Worm (Caenorhabditis elegans): Measurements from ENCODE around the gene C06E1.11.

ce11 chrIII:8570289-8570688 lies 46.2 kb downstream of the C06E1.11 start:
- TF ChIP-seq lin-13 (tag; optimal IDR thresholded peaks at IDR 0.05) (no peak), drap-1 (GFP tag; optimal IDR thresholded peaks at IDR 0.05) (no peak)

Measured in whole organism, mixed stage, embryonic.